Worm (Caenorhabditis elegans): ENCODE results near the gene arrd-24.
A peak's percentile ranks its signal among the peaks of the same experiment; 100 is the strongest.

arrd-24 gene

ce11 chrX:13937910-13938309 is 42.4 kb downstream of the arrd-24 start:
- TF ChIP-seq nfya-1 (tag; optimal IDR thresholded peaks at IDR 0.05; ENCODE audit: insufficient read depth) (peak; percentile 40), R02D3.7 (tag; optimal IDR thresholded peaks at IDR 0.05) (no peak), aly-2 (tag; optimal IDR thresholded peaks at IDR 0.05) (no peak), lsy-12 (tag; optimal IDR thresholded peaks at IDR 0.05) (no peak), ceh-9 (tag; optimal IDR thresholded peaks at IDR 0.05) (no peak), lin-15B (tag; optimal IDR thresholded peaks at IDR 0.05) (no peak), pqm-1 (tag; optimal IDR thresholded peaks at IDR 0.05) (no peak), nhr-76 (tag; optimal IDR thresholded peaks at IDR 0.05) (no peak), elt-3 (tag; optimal IDR thresholded peaks at IDR 0.05) (peak; percentile 83 to 98 (median 92)), nhr-23 (tag; optimal IDR thresholded peaks at IDR 0.05) (peak; percentile 39), nhr-12 (tag; optimal IDR thresholded peaks at IDR 0.05) (no peak), nhr-77 (tag; optimal IDR thresholded peaks at IDR 0.05) (no peak), unc-62 (GFP tag; optimal IDR thresholded peaks at IDR 0.05) (no peak), ZK546.5 (tag; optimal IDR thresholded peaks at IDR 0.05) (no peak), elt-2 (tag; optimal IDR thresholded peaks at IDR 0.05) (no peak), tbx-2 (tag; optimal IDR thresholded peaks at IDR 0.05) (no peak), nhr-11 (tag; optimal IDR thresholded peaks at IDR 0.05) (no peak), nhr-25 (tag; optimal IDR thresholded peaks at IDR 0.05) (peak; percentile 25), fkh-10 (GFP tag; optimal IDR thresholded peaks at IDR 0.05) (no peak), fos-1 (tag; optimal IDR thresholded peaks at IDR 0.05) (no peak), egl-27 (tag; optimal IDR thresholded peaks at IDR 0.05) (no peak), hmg-11 (tag; optimal IDR thresholded peaks at IDR 0.05) (no peak)

DNA sequence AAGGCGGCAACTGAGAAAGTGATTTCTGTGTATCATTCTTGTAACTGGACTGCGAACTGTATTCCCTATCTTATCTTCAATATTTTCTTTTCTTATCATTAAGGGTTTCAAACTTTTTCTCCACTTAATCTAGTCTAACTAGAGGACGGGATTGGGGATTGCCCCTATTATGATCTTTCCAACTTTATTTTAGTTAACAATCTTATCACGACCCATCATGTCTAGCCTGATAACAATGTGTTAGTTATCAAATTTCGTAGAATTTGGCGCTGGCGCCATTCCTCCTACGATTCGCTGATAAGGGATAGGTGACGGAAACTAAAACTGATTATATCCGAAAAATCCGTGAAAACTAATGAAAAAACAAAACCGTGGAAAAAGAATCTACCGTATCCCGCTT is 43.0 kb downstream of the arrd-24 start:
- TF ChIP-seq pqm-1 (tag; optimal IDR thresholded peaks at IDR 0.05) (peak; percentile 94), elt-2 (tag; optimal IDR thresholded peaks at IDR 0.05) (peak; percentile 85), elt-3 (tag; optimal IDR thresholded peaks at IDR 0.05) (peak; percentile 69 to 99 (median 78)), R02D3.7 (tag; optimal IDR thresholded peaks at IDR 0.05) (peak; percentile 66), zag-1 (tag; optimal IDR thresholded peaks at IDR 0.05) (no peak)

DNA sequence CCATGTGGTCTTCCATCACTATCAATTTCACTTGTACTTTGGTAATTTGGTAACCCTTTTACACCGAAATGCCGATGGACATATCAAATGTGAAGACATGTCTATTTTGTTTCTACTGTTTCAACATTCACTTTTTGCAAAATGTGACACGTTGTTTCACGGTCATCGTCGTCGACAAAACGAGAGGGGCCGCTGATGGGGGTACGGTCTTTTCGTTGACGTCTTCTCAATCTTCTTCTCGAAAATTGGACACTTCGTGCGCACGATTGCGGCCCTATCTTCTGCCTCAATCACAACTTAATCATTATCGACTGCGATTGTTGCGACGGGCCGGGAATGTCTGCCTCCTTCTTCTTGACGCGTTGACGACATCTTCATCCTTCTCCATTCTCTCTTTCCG is 43.6 kb downstream of the arrd-24 start:
- TF ChIP-seq lin-39 (tag; optimal IDR thresholded peaks at IDR 0.05) = no peak
- TF ChIP-seq snpc-4 (tag; optimal IDR thresholded peaks at IDR 0.05) = no peak
- peak; percentile 26 for TF ChIP-seq nhr-23 (tag; optimal IDR thresholded peaks at IDR 0.05)
- peak; percentile 34 for TF ChIP-seq nhr-43 (tag; optimal IDR thresholded peaks at IDR 0.05; ENCODE audit: poor library complexity, severe bottlenecking)
- peak; percentile 30 for TF ChIP-seq nhr-25 (tag; optimal IDR thresholded peaks at IDR 0.05)
- peak; percentile 21 for TF ChIP-seq lsy-12 (tag; optimal IDR thresholded peaks at IDR 0.05)
- peak in 2 of 3 experiments; percentile 12 to 59 for TF ChIP-seq elt-3 (tag; optimal IDR thresholded peaks at IDR 0.05)

DNA sequence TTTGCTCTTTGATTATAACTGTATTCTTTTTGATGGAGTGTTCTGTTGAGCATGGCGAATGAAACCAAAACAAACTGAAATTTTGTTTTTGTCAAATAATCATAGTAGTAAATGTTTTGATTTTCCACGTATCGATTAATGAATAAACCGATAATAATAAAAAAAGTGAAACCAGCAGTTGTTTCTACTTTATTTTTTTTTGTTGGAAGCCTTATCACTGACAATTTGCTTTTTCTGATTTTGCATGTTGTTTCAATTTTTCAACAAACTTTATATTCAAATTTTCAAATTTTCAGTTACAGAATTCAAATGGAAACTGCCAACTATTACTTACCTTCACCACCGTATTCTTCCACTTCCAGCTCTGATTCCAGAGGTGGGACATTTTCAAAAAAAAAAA is 45.7 kb downstream of the arrd-24 start, which contains the start of gene elt-3:
Gene elt-3, plus strand, starts transcription at position 301 of the 400 bp plus-strand sequence.
- TF ChIP-seq ceh-82 (tag; optimal IDR thresholded peaks at IDR 0.05) (no peak), fkh-10 (GFP tag; optimal IDR thresholded peaks at IDR 0.05) (no peak), elt-2 (tag; optimal IDR thresholded peaks at IDR 0.05) (no peak), nhr-43 (tag; optimal IDR thresholded peaks at IDR 0.05; ENCODE audit: poor library complexity, severe bottlenecking) (no peak), fkh-2 (tag; optimal IDR thresholded peaks at IDR 0.05) (no peak), nfya-1 (tag; optimal IDR thresholded peaks at IDR 0.05; ENCODE audit: insufficient read depth) (no peak), eor-1 (tag; optimal IDR thresholded peaks at IDR 0.05) (no peak), fos-1 (tag; optimal IDR thresholded peaks at IDR 0.05) (no peak)

DNA sequence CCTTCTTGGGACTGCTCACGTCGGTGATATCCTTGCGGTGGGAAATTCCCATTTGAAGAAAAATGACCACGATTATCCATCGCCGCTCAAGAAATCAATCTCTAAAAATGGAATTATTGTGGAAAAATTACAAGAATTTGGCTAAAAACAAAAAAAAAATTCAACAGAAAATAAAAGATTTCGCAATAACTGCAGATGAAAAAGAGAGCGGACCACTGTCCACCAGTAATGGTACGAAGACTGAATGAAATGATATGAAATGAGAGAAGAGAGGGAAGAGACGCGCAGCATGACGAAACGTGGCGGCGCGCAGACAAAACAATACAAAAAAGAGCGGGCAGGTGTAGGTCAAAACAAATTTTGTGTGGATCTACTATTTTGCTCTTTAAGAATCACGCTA is 50.8 kb downstream of the arrd-24 start, which contains the start of gene meg-1:
Gene meg-1, minus strand, starts transcription at position 101 of the 400 bp plus-strand sequence.
- TF ChIP-seq nhr-12 (tag; optimal IDR thresholded peaks at IDR 0.05) (no peak), egl-27 (tag; optimal IDR thresholded peaks at IDR 0.05) (no peak), R02D3.7 (tag; optimal IDR thresholded peaks at IDR 0.05) (no peak), pha-4 (tag; optimal IDR thresholded peaks at IDR 0.05) (no peak), ZK546.5 (tag; optimal IDR thresholded peaks at IDR 0.05) (no peak), elt-1 (tag; optimal IDR thresholded peaks at IDR 0.05) (no peak), snpc-4 (tag; optimal IDR thresholded peaks at IDR 0.05) (no peak), unc-39 (tag; optimal IDR thresholded peaks at IDR 0.05) (no peak), ztf-11 (tag; optimal IDR thresholded peaks at IDR 0.05) (no peak), aly-2 (tag; optimal IDR thresholded peaks at IDR 0.05) (no peak), fkh-2 (tag; optimal IDR thresholded peaks at IDR 0.05) (no peak), egl-5 (tag; optimal IDR thresholded peaks at IDR 0.05) (no peak), jun-1 (tag; optimal IDR thresholded peaks at IDR 0.05) (no peak), eor-1 (tag; optimal IDR thresholded peaks at IDR 0.05) (no peak), nhr-76 (tag; optimal IDR thresholded peaks at IDR 0.05) (no peak), tbx-2 (tag; optimal IDR thresholded peaks at IDR 0.05) (no peak), mdl-1 (tag; optimal IDR thresholded peaks at IDR 0.05) (no peak), mml-1 (tag; optimal IDR thresholded peaks at IDR 0.05) (no peak), ama-1 (optimal IDR thresholded peaks at IDR 0.05) (no peak), fkh-10 (GFP tag; optimal IDR thresholded peaks at IDR 0.05) (no peak)
